Fruit fly (Drosophila melanogaster): ENCODE data around the gene FoxK.
A peak's percentile ranks its signal among the peaks of the same experiment; 100 is the strongest.

The FoxK gene

DNA sequence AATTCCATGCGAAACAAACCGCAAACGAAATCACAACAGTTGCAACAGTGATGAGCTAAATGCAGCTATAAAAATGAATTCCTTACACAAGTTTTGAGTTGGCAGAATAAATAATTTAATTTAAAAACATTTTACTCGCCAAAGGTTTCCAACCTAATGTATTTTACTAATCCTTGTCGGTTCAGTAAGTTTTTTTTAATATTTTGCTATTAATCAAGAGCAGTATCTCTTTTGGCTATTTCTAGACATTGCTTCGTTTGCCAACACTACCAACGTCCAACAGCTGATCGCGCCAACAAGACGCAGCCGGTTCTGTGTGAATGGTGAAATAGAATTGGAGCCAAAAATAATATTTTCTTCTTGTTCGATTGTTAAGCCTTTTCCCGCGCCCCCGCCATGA lies 55.9 kb downstream of the FoxK start, which contains the start of the genes CG32075, CG45101 and SuUR (continued):
- peak; percentile 54 for TF ChIP-seq CG6254 (GFP tag; optimal IDR thresholded peaks at IDR 0.05)
- no peak for TF ChIP-seq CG7745 (tag; optimal IDR thresholded peaks at IDR 0.05)
- peak; percentile 5 for TF ChIP-seq gfzf (GFP tag; optimal IDR thresholded peaks at IDR 0.05)
- no peak for TF ChIP-seq CG8478 (optimal IDR thresholded peaks at IDR 0.05)
- TF ChIP-seq Oli (tag; optimal IDR thresholded peaks at IDR 0.05): peak; percentile 82
- 0 out of 2 replicates have a peak, but pooled peaks have one; percentile 33 for TF ChIP-seq danr (GFP tag; IDR thresholded peaks at IDR 0.05)
- no peak for TF ChIP-seq CG8359 (GFP tag; optimal IDR thresholded peaks at IDR 0.05; ENCODE audit: borderline replicate concordance)
- TF ChIP-seq Awh (GFP tag; IDR thresholded peaks at IDR 0.05): peak; percentile 71; the same call in 1 of the 2 replicates
- TF ChIP-seq sqz (GFP tag; optimal IDR thresholded peaks at IDR 0.05): peak; percentile 18
- TF ChIP-seq CG17802 (tag; optimal IDR thresholded peaks at IDR 0.05): peak; percentile 66
- peak; percentile 41; the same call in 1 of the 2 replicates for TF ChIP-seq CG11696 (GFP tag; IDR thresholded peaks at IDR 0.05)
- TF ChIP-seq CG8290 (GFP tag; optimal IDR thresholded peaks at IDR 0.05): peak; percentile 79
- TF ChIP-seq CG8290 (tag; optimal IDR thresholded peaks at IDR 0.05): peak; percentile 6 to 43
- TF ChIP-seq fru (optimal IDR thresholded peaks at IDR 0.05): no peak
- TF ChIP-seq z (GFP tag; IDR thresholded peaks at IDR 0.05): no peak
- TF ChIP-seq CG17186 (GFP tag; optimal IDR thresholded peaks at IDR 0.05): peak; percentile 55
- peak; percentile 12 for TF ChIP-seq Jarid2 (GFP tag; optimal IDR thresholded peaks at IDR 0.05)
- TF ChIP-seq CG11398 (GFP tag; optimal IDR thresholded peaks at IDR 0.05): peak; percentile 46
- TF ChIP-seq E2f2 (GFP tag; IDR thresholded peaks at IDR 0.05): peak; percentile 78
- TF ChIP-seq Xbp1 (GFP tag; optimal IDR thresholded peaks at IDR 0.05): peak; percentile 93
- peak; percentile 67 for TF ChIP-seq Hmx (GFP tag; optimal IDR thresholded peaks at IDR 0.05)
- no peak for TF ChIP-seq pfk (GFP tag; optimal IDR thresholded peaks at IDR 0.05)
- no peak for TF ChIP-seq kni (GFP tag; optimal IDR thresholded peaks at IDR 0.05)
- peak; percentile 13 for TF ChIP-seq BtbVII (GFP tag; optimal IDR thresholded peaks at IDR 0.05)
- peak; percentile 74 for TF ChIP-seq CG4328 (GFP tag; optimal IDR thresholded peaks at IDR 0.05)
- 0 out of 2 replicates have a peak, but pooled peaks have one; percentile 28 for TF ChIP-seq Doc2 (GFP tag; IDR thresholded peaks at IDR 0.05)
- TF ChIP-seq Gug (GFP tag; IDR thresholded peaks at IDR 0.05): peak; percentile 84
- TF ChIP-seq abd-A (tag; optimal IDR thresholded peaks at IDR 0.05): no peak
- peak; percentile 71 for TF ChIP-seq CG3163 (GFP tag; optimal IDR thresholded peaks at IDR 0.05)
- TF ChIP-seq fu2 (GFP tag; optimal IDR thresholded peaks at IDR 0.05): peak; percentile 85
- TF ChIP-seq oc (tag; optimal IDR thresholded peaks at IDR 0.05): peak; percentile 57
- TF ChIP-seq Atf6 (GFP tag; IDR thresholded peaks at IDR 0.05): peak; percentile 86
- no peak for TF ChIP-seq zen2 (GFP tag; IDR thresholded peaks at IDR 0.05; ENCODE audit: partially characterized antibody)
- peak; percentile 83 for TF ChIP-seq CG18599 (GFP tag; optimal IDR thresholded peaks at IDR 0.05)
- peak; percentile 85 for TF ChIP-seq CG11504 (tag; optimal IDR thresholded peaks at IDR 0.05)
- TF ChIP-seq H15 (GFP tag; IDR thresholded peaks at IDR 0.05): peak; percentile 81
- peak; percentile 88 for TF ChIP-seq Ada2b (GFP tag; IDR thresholded peaks at IDR 0.05)
- peak; percentile 73 for TF ChIP-seq da (GFP tag; optimal IDR thresholded peaks at IDR 0.05)
- no peak for TF ChIP-seq mld (GFP tag; IDR thresholded peaks at IDR 0.05; ENCODE audit: partially characterized antibody)
- peak; percentile 25 for TF ChIP-seq schlank (tag; optimal IDR thresholded peaks at IDR 0.05)
- TF ChIP-seq CG3065 (GFP tag; optimal IDR thresholded peaks at IDR 0.05): peak; percentile 83
- TF ChIP-seq slp2 (GFP tag; optimal IDR thresholded peaks at IDR 0.05): peak; percentile 85
- 0 out of 2 replicates have a peak, but pooled peaks have one; percentile 40 for TF ChIP-seq bowl (GFP tag; IDR thresholded peaks at IDR 0.05)
- TF ChIP-seq CG4617 (GFP tag; optimal IDR thresholded peaks at IDR 0.05; ENCODE audit: borderline replicate concordance): peak; percentile 96
- TF ChIP-seq dati (GFP tag; IDR thresholded peaks at IDR 0.05): peak; percentile 46; the same call in 1 of the 2 replicates
- peak; percentile 90 for TF ChIP-seq E2f1 (GFP tag; IDR thresholded peaks at IDR 0.05)
- TF ChIP-seq CG6765 (GFP tag; optimal IDR thresholded peaks at IDR 0.05): peak; percentile 9
- TF ChIP-seq Rfx (GFP tag; IDR thresholded peaks at IDR 0.05): peak; percentile 92
- peak; percentile 90 for TF ChIP-seq CG34422 (GFP tag; IDR thresholded peaks at IDR 0.05)
- TF ChIP-seq exex (tag; optimal IDR thresholded peaks at IDR 0.05): peak; percentile 51
- no peak for TF ChIP-seq CG1832 (GFP tag; optimal IDR thresholded peaks at IDR 0.05)
